Worm (Caenorhabditis elegans): Measurements from ENCODE around the gene F58G1.2.

F58G1.2 gene

ce11 chrII:12944587-12945126 is 25.8 kb upstream of the F58G1.2 start (continued):
- TF ChIP-seq lsy-27 (tag; optimal IDR thresholded peaks at IDR 0.05; ENCODE audit: borderline replicate concordance, insufficient read depth) = peak; percentile 73
- TF ChIP-seq dpl-1 (GFP tag; optimal IDR thresholded peaks at IDR 0.05) = peak; percentile 53
- TF ChIP-seq attf-3 (GFP tag; conservative IDR thresholded peaks at IDR 0.05) = peak; percentile 82; the same call in 1 of the 2 replicates
- peak; percentile 91 for TF ChIP-seq madf-10 (tag; optimal IDR thresholded peaks at IDR 0.05)
- peak; percentile 97 for TF ChIP-seq nfyb-1 (GFP tag; IDR thresholded peaks at IDR 0.05)
- peak; percentile 24 for TF ChIP-seq hlh-12 (tag; optimal IDR thresholded peaks at IDR 0.05)
- TF ChIP-seq ztf-28 (GFP tag; IDR thresholded peaks at IDR 0.05) = peak; percentile 90
- peak; percentile 89 for TF ChIP-seq mes-4 (tag; optimal IDR thresholded peaks at IDR 0.05)
- TF ChIP-seq hlh-26 (GFP tag; conservative IDR thresholded peaks at IDR 0.05) = 0 out of 2 replicates have a peak, but pooled peaks have one; percentile 72
- peak; percentile 96 for TF ChIP-seq hsf-1 (GFP tag; IDR thresholded peaks at IDR 0.05)
- peak; percentile 99 for TF ChIP-seq hmg-1.2 (GFP tag; IDR thresholded peaks at IDR 0.05)
- peak; percentile 96 for TF ChIP-seq snpc-1.3 (tag; optimal IDR thresholded peaks at IDR 0.05; ENCODE audit: insufficient read depth)
- peak; percentile 76 for TF ChIP-seq B0019.2 (GFP tag; conservative IDR thresholded peaks at IDR 0.05)
- TF ChIP-seq nhr-120 (GFP tag; IDR thresholded peaks at IDR 0.05) = peak; percentile 39; the same call in 1 of the 2 replicates
- TF ChIP-seq F52B5.7 (tag; optimal IDR thresholded peaks at IDR 0.05) = peak; percentile 99
- TF ChIP-seq ztf-26 (tag; optimal IDR thresholded peaks at IDR 0.05) = peak; percentile 96
- peak; percentile 91 for TF ChIP-seq rcor-1 (GFP tag; IDR thresholded peaks at IDR 0.05)
- peak; percentile 67 for TF ChIP-seq xnd-1 (tag; optimal IDR thresholded peaks at IDR 0.05)
- peak; percentile 93 for TF ChIP-seq sptf-2 (GFP tag; optimal IDR thresholded peaks at IDR 0.05)
- peak; percentile 96 for TF ChIP-seq snpc-3.4 (tag; optimal IDR thresholded peaks at IDR 0.05)
- TF ChIP-seq attf-5 (GFP tag; optimal IDR thresholded peaks at IDR 0.05) = peak; percentile 84
- peak; percentile 85 for TF ChIP-seq C17E4.6 (GFP tag; IDR thresholded peaks at IDR 0.05)
- peak; percentile 97 for TF ChIP-seq ets-4 (GFP tag; optimal IDR thresholded peaks at IDR 0.05)
- peak; percentile 82 to 98 for TF ChIP-seq rec-8 (tag; optimal IDR thresholded peaks at IDR 0.05)
- peak; percentile 66 for TF ChIP-seq nhr-80 (tag; optimal IDR thresholded peaks at IDR 0.05)
- peak; percentile 70; the same call in 1 of the 2 replicates for TF ChIP-seq egl-18 (GFP tag; IDR thresholded peaks at IDR 0.05)
- TF ChIP-seq K12H6.12 (tag; optimal IDR thresholded peaks at IDR 0.05) = peak; percentile 89
- peak; percentile 93 for TF ChIP-seq somi-1 (GFP tag; optimal IDR thresholded peaks at IDR 0.05)
- TF ChIP-seq mel-28 (tag; optimal IDR thresholded peaks at IDR 0.05; ENCODE audit: borderline replicate concordance) = peak; percentile 92
- TF ChIP-seq fkh-3 (tag; optimal IDR thresholded peaks at IDR 0.05) = peak; percentile 92
- peak; percentile 96 for TF ChIP-seq lin-26 (GFP tag; IDR thresholded peaks at IDR 0.05)
- peak; percentile 84; the same call in 1 of the 2 replicates for TF ChIP-seq sea-2 (GFP tag; IDR thresholded peaks at IDR 0.05)
- peak; percentile 77; the same call in 1 of the 2 replicates for TF ChIP-seq aptf-2 (GFP tag; conservative IDR thresholded peaks at IDR 0.05)
- peak; percentile 100 for TF ChIP-seq zfh-2 (GFP tag; conservative IDR thresholded peaks at IDR 0.05)
- TF ChIP-seq ceh-40 (GFP tag; IDR thresholded peaks at IDR 0.05) = 0 out of 2 replicates have a peak, but pooled peaks have one; percentile 80
- peak; percentile 100 for TF ChIP-seq ama-1 (optimal IDR thresholded peaks at IDR 0.05)
- peak; percentile 71 to 77 for TF ChIP-seq ama-1 (GFP tag; optimal IDR thresholded peaks at IDR 0.05)
- peak; percentile 96 for TF ChIP-seq Y95B8A.8 (GFP tag; IDR thresholded peaks at IDR 0.05)
- peak; percentile 95 for TF ChIP-seq him-1 (tag; optimal IDR thresholded peaks at IDR 0.05)
- TF ChIP-seq F22D6.2 (tag; optimal IDR thresholded peaks at IDR 0.05) = peak; percentile 86
- TF ChIP-seq mxl-1 (tag; optimal IDR thresholded peaks at IDR 0.05) = peak; percentile 90
- peak; percentile 87 for TF ChIP-seq hmg-20 (GFP tag; IDR thresholded peaks at IDR 0.05)
- peak; percentile 91 for TF ChIP-seq ZK185.1 (tag; optimal IDR thresholded peaks at IDR 0.05; ENCODE audit: poor library complexity, severe bottlenecking)
- TF ChIP-seq cebp-2 (GFP tag; IDR thresholded peaks at IDR 0.05) = peak; percentile 54; the same call in 1 of the 2 replicates
- TF ChIP-seq Y53G8AR.9 (GFP tag; conservative IDR thresholded peaks at IDR 0.05) = peak; percentile 93
- TF ChIP-seq ekl-4 (GFP tag; IDR thresholded peaks at IDR 0.05) = peak; percentile 97
- TF ChIP-seq ztf-18 (tag; optimal IDR thresholded peaks at IDR 0.05) = peak; percentile 85
- peak; percentile 80 for TF ChIP-seq Y53F4B.3 (GFP tag; IDR thresholded peaks at IDR 0.05)

Data from whole organism, young adult.